Worm (Caenorhabditis elegans) whole organism, mixed stage, embryonic: Measurements from ENCODE around the gene Y82E9BR.9.

Experiments used
- bed-3 ChIP-seq: fragments of 200-800 bp; sonication (Bioruptor generic); optimal IDR thresholded peaks from 3 replicates; lab custom pipeline; 2018; ENCODE audit warnings: mild to moderate bottlenecking, missing genetic modification characterization, moderate library complexity, missing compliant biosample characterization
- ceh-39 ChIP-seq: fragments of 150-350 bp; optimal IDR thresholded peaks from 2 replicates; lab custom pipeline; 2014; ENCODE audit warnings: missing biosample characterization, missing genetic modification characterization
- ces-1 ChIP-seq: fragments of 150-350 bp; optimal IDR thresholded peaks from 2 replicates; lab custom pipeline; 2014; ENCODE audit warnings: missing biosample characterization, missing genetic modification reagents, missing genetic modification characterization
- cnd-1 ChIP-seq: fragments of 200-800 bp; sonication (Bioruptor generic); optimal IDR thresholded peaks from 2 replicates; lab custom pipeline; 2018; ENCODE audit warnings: mild to moderate bottlenecking, missing genetic modification characterization, missing compliant biosample characterization
- drap-1 ChIP-seq: fragments of 200-800 bp; sonication (Bioruptor generic); optimal IDR thresholded peaks from 3 replicates; lab custom pipeline; 2018; ENCODE audit warnings: mild to moderate bottlenecking, missing genetic modification characterization, missing compliant biosample characterization
- elt-1 ChIP-seq: sonication (generic microtip); optimal IDR thresholded peaks from 2 replicates; lab custom pipeline; 2017; ENCODE audit warnings: missing genetic modification characterization, mild to moderate bottlenecking, missing compliant biosample characterization, antibody characterized with exemption, moderate library complexity, borderline replicate concordance; ENCODE audit not compliant: insufficient read depth
- elt-3 ChIP-seq: fragments of 150-350 bp; optimal IDR thresholded peaks from 2 replicates; lab custom pipeline; 2014; ENCODE audit warnings: missing biosample characterization, missing genetic modification characterization
- hlh-1 ChIP-seq: fragments of 150-350 bp; optimal IDR thresholded peaks from 2 replicates; lab custom pipeline; 2014; ENCODE audit warnings: missing biosample characterization, missing genetic modification reagents, missing genetic modification characterization
- lin-32 ChIP-seq: fragments of 200-800 bp; sonication (Bioruptor generic); optimal IDR thresholded peaks from 2 replicates; lab custom pipeline; 2018; ENCODE audit warnings: mild to moderate bottlenecking, missing genetic modification characterization, missing compliant biosample characterization
- lsy-2 ChIP-seq: fragments of 150-350 bp; optimal IDR thresholded peaks from 2 replicates; lab custom pipeline; 2014; ENCODE audit warnings: missing biosample characterization, missing genetic modification characterization
- mab-5 ChIP-seq: fragments of 150-350 bp; optimal IDR thresholded peaks from 2 replicates; lab custom pipeline; 2014; ENCODE audit warnings: missing biosample characterization, missing genetic modification characterization
- mls-2 ChIP-seq: sonication (generic microtip); optimal IDR thresholded peaks from 2 replicates; lab custom pipeline; 2016; ENCODE audit warnings: mild to moderate bottlenecking, missing genetic modification characterization, moderate library complexity, missing compliant biosample characterization
- nhr-12 ChIP-seq: fragments of 150-350 bp; optimal IDR thresholded peaks from 2 replicates; lab custom pipeline; 2014; ENCODE audit warnings: missing biosample characterization, missing genetic modification characterization
- nhr-2 ChIP-seq: fragments of 150-350 bp; optimal IDR thresholded peaks from 2 replicates; lab custom pipeline; 2014; ENCODE audit warnings: missing biosample characterization, missing genetic modification characterization
- nhr-237 ChIP-seq: fragments of 150-350 bp; optimal IDR thresholded peaks from 2 replicates; lab custom pipeline; 2014; ENCODE audit warnings: missing biosample characterization, missing genetic modification characterization
- nhr-28 ChIP-seq: fragments of 150-350 bp; optimal IDR thresholded peaks from 2 replicates; lab custom pipeline; 2014; ENCODE audit warnings: missing biosample characterization, missing genetic modification characterization
- nhr-76 ChIP-seq: sonication (generic microtip); optimal IDR thresholded peaks from 2 replicates; lab custom pipeline; 2017; ENCODE audit warnings: missing biosample characterization, missing genetic modification characterization
- pha-4 ChIP-seq: fragments of 150-350 bp; optimal IDR thresholded peaks from 2 replicates; lab custom pipeline; 2018; ENCODE audit warnings: missing biosample characterization, missing genetic modification reagents, missing genetic modification characterization
- tbx-8 ChIP-seq: fragments of 200-800 bp; sonication (Bioruptor generic); optimal IDR thresholded peaks from 2 replicates; lab custom pipeline; 2018; ENCODE audit warnings: mild to moderate bottlenecking, missing genetic modification characterization, moderate library complexity, missing compliant biosample characterization
- unc-120 ChIP-seq: sonication (generic microtip); optimal IDR thresholded peaks from 2 replicates; lab custom pipeline; 2017; ENCODE audit warnings: missing genetic modification characterization, missing compliant biosample characterization; ENCODE audit not compliant: poor library complexity, severe bottlenecking
- unc-39 ChIP-seq: fragments of 150-350 bp; optimal IDR thresholded peaks from 2 replicates; lab custom pipeline; 2014; ENCODE audit warnings: missing biosample characterization, missing genetic modification characterization
- unc-62 ChIP-seq: fragments of 150-350 bp; optimal IDR thresholded peaks from 2 replicates; lab custom pipeline; 2014; ENCODE audit warnings: missing biosample characterization, missing genetic modification reagents, missing genetic modification characterization
- zip-8 ChIP-seq: fragments of 150-350 bp; optimal IDR thresholded peaks from 2 replicates; lab custom pipeline; 2014; ENCODE audit warnings: missing biosample characterization, missing genetic modification characterization
- ztf-11 ChIP-seq: fragments of 150-350 bp; optimal IDR thresholded peaks from 2 replicates; lab custom pipeline; 2014; ENCODE audit warnings: missing biosample characterization, missing genetic modification characterization

The Y82E9BR.9 gene

ce11 chrIII:1395355-1395754, 35.8 kb upstream of the Y82E9BR.9 start:
- TF ChIP-seq unc-39 (tag; lab: Kevin White, UChicago) (no peak), cnd-1 (tag; lab: Kevin White, UChicago) (no peak), drap-1 (GFP tag; lab: Kevin White, UChicago) (no peak), nhr-12 (tag; lab: Kevin White, UChicago) (no peak)

DNA sequence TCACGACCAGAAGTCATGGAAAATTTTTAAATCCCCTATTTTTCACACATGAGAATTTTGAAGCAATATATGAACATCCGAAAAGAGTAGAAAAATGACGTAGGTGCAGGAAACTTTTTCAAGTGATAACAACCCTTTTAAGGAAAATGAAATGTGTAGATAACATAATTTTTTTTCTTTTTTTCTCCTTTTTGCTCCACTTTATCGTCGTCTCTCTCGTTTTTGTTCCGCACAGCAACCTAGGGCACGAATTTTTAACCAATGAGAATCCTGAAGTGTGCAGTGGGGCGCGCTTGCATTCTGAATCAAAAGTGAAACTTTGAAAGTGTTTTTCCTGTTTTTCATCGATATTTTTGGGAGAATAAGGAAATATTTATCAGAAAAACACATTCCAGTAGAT, 33.2 kb upstream of the Y82E9BR.9 start:
- TF ChIP-seq nhr-76 (tag; lab: Kevin White, UChicago) (no peak), tbx-8 (no peak), lin-32 (no peak), nhr-237 (tag; lab: Kevin White, UChicago) (no peak), unc-62 (GFP tag; lab: Kevin White, UChicago) (no peak), cnd-1 (tag; lab: Kevin White, UChicago) (no peak), drap-1 (GFP tag; lab: Kevin White, UChicago) (no peak), nhr-28 (tag; lab: Kevin White, UChicago) (no peak)

ce11 chrIII:1391752-1392151, 32.2 kb upstream of the Y82E9BR.9 start, which contains the start of gene pals-17:
Gene pals-17, minus strand, starts transcription at chrIII:1391852.
- TF ChIP-seq pha-4 (tag; lab: Kevin White, UChicago): no peak
- TF ChIP-seq, all 35 proteins: peak for 0

DNA sequence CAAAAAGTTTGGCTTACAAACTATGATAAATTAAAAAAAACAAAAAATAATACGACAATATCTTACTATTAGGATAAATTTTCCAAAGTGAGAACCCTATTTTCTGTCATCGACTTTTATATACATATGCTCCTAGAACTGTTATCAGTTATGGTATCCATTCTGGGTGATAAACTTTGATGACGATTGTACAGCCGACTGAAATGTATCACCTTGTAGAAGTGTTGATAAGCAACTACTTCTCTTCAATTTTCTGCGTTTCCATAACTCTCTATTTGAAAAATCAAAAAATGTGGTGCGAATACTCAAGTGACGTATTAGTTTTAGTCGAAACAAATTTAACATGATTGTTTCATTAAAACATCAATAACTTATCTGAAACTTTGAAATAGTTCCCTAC, 30.4 kb upstream of the Y82E9BR.9 start:
- TF ChIP-seq pha-4 (tag; lab: Kevin White, UChicago) (no peak), zip-8 (no peak)

- no peak for TF ChIP-seq mab-5 (tag; lab: Kevin White, UChicago)
- TF ChIP-seq hlh-1: no peak
- no peak for TF ChIP-seq unc-120
- TF ChIP-seq tbx-8: no peak
- no peak for TF ChIP-seq unc-62 (GFP tag; lab: Kevin White, UChicago)
- TF ChIP-seq mls-2: no peak
- no peak for TF ChIP-seq pha-4 (tag; lab: Kevin White, UChicago)
- TF ChIP-seq, all 35 proteins: peak for 0
Measured at ce11 chrIII:1388274-1389058, 28.9 kb upstream of the Y82E9BR.9 start, which contains the start of gene pals-20. Gene pals-20, minus strand, starts transcription at chrIII:1388324.

DNA sequence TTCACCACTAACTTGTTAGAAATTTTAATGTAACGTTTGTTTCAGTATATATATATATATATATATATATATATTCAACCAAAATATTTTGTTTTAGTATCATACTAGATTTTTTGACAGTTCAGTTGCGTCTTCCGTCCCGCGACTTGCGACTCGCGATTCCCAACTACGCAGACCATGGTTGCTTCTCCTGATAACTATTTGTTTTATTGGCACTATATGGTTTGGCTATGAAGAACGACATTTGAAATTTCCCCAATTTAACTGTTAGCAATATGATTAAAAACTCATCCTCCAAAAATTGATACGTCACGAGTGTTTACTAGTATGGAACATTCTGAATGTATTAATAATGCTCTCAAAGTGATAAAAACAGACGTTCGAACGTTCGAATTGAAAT, 25.1 kb upstream of the Y82E9BR.9 start:
- TF ChIP-seq ztf-11 (tag; lab: Kevin White, UChicago) (no peak), bed-3 (no peak), elt-3 (tag; lab: Kevin White, UChicago) (no peak), nhr-12 (tag; lab: Kevin White, UChicago) (no peak), nhr-237 (tag; lab: Kevin White, UChicago) (no peak)

DNA sequence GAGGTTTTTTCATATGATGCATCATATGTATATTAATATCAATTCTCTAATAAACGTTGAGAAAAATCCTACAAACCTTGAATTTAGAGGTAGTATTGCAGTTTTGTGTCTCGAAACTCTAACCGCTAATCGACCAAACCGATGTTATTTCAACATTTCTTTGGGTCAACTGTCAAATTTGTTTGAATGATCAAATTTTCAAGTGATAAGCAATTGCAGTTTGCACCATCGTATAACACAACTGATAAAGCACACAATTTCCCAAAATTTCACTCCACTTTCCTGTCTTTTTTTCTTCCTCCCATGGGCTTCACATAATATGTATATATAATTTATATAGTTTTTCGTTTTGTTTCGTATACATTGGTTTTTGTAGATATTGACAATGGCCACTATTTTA, 24.5 kb upstream of the Y82E9BR.9 start, which contains the start of the genes fbxa-138 and Y82E9BR.5:
Gene fbxa-138 (minus strand): TSS at position 161 of the 400 bp plus-strand sequence.
Gene Y82E9BR.5 (plus strand): TSS at position 279 of the 400 bp plus-strand sequence.
- TF ChIP-seq elt-1 (tag; lab: Kevin White, UChicago): no peak
- no peak for TF ChIP-seq nhr-2 (tag; lab: Kevin White, UChicago)
- no peak for TF ChIP-seq hlh-1
- no peak for TF ChIP-seq nhr-76 (tag; lab: Kevin White, UChicago)
- TF ChIP-seq ceh-39 (tag; lab: Kevin White, UChicago): no peak
- TF ChIP-seq ces-1 (GFP tag; lab: Kevin White, UChicago): no peak
- no peak for TF ChIP-seq unc-39 (tag; lab: Kevin White, UChicago)
- TF ChIP-seq drap-1 (GFP tag; lab: Kevin White, UChicago): no peak
- no peak for TF ChIP-seq mls-2
- TF ChIP-seq zip-8: no peak
- TF ChIP-seq tbx-8: no peak

DNA sequence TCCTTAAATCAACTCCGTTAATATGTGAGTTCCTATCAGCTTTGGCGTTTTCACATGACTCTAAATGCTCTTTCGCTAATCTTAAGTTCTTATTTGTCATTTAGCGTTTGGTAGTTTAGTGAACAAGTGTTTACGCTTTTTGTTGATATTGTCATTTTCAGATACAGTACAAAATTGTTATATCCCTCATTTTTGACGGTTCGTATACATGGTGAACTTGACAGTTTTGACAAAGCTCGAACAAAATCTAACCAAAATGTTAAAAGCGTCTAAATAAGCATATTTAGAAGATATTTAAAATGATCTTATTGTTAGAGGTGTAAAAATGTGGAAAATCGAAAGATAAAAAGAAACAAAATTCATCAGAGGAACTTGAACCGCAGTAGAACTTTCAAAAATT, 23.9 kb upstream of the Y82E9BR.9 start:
- TF ChIP-seq lsy-2 (tag; lab: Kevin White, UChicago): no peak
